Worm (Caenorhabditis elegans) whole organism, L4 larva: ENCODE data around the gene srh-229.

Source experiments
- F10B5.3 ChIP-seq: sonication (generic microtip); optimal IDR thresholded peaks from 2 replicates; lab custom pipeline; 2016; ENCODE audit warnings: mild to moderate bottlenecking, missing genetic modification characterization, missing compliant biosample characterization
- F44E2.7 ChIP-seq: fragments of 200-800 bp; sonication (Bioruptor generic); IDR thresholded peaks from 2 replicates; pipeline ENCODE4 v2.1.2; 2022; ENCODE audit warnings: missing genetic modification characterization, missing compliant biosample characterization
- F49E8.2 ChIP-seq: sonication (generic microtip); optimal IDR thresholded peaks from 2 replicates; lab custom pipeline; 2016; ENCODE audit warnings: missing compliant biosample characterization, mild to moderate bottlenecking, missing genetic modification characterization, borderline replicate concordance
- T20F7.1 ChIP-seq: fragments of 200-800 bp; sonication (Bioruptor generic); optimal IDR thresholded peaks from 2 replicates; lab custom pipeline; 2018; ENCODE audit warnings: mild to moderate bottlenecking, missing genetic modification characterization, missing compliant biosample characterization
- Y105C5A.15 ChIP-seq: fragments of 200-800 bp; sonication (Bioruptor generic); IDR thresholded peaks from 2 replicates; pipeline ENCODE4 v1.3.6; 2022; ENCODE audit warnings: missing genetic modification characterization, missing compliant biosample characterization
- Y75B8A.6 ChIP-seq: fragments of 200-800 bp; sonication (Bioruptor generic); IDR thresholded peaks from 2 replicates; pipeline ENCODE4 v1.3.6; 2022; ENCODE audit warnings: missing genetic modification reagents, missing genetic modification characterization, missing compliant biosample characterization
- ZK546.5 ChIP-seq, 2 experiments: sonication (generic microtip); optimal IDR thresholded peaks; 2 replicates each; lab custom pipeline; 2017; ENCODE audit warnings: missing biosample characterization in 2 of 2, missing genetic modification characterization in 2 of 2
- aha-1 ChIP-seq: fragments of 150-350 bp; peaks from one replicate; lab custom pipeline; 2014; ENCODE audit warnings: missing biosample characterization, missing genetic modification characterization
- aly-2 ChIP-seq: sonication (generic microtip); optimal IDR thresholded peaks from 2 replicates; lab custom pipeline; 2018; ENCODE audit warnings: missing biosample characterization, missing genetic modification characterization
- ceh-44 ChIP-seq: fragments of 200-800 bp; sonication (Bioruptor generic); IDR thresholded peaks from 2 replicates; pipeline ENCODE4 v1.3.6; 2022; ENCODE audit warnings: missing genetic modification reagents, missing genetic modification characterization, missing compliant biosample characterization
- ces-1 ChIP-seq: fragments of 150-350 bp; sonication (generic microtip); optimal IDR thresholded peaks from 4 replicates; lab custom pipeline; 2014; ENCODE audit warnings: missing biosample characterization, missing genetic modification reagents, missing genetic modification characterization
- daf-16 ChIP-seq, 3 experiments: sonication (generic microtip); optimal IDR thresholded peaks; 2 replicates each; lab custom pipeline; 2016 to 2017; ENCODE audit warnings: missing genetic modification characterization in 3 of 3, missing genetic modification reagents in 3 of 3, mild to moderate bottlenecking in 2 of 3, missing compliant biosample characterization in 2 of 3, missing biosample characterization in 1 of 3, moderate library complexity in 1 of 3
- duxl-1 ChIP-seq: sonication (generic microtip); optimal IDR thresholded peaks from 2 replicates; lab custom pipeline; 2016; ENCODE audit warnings: mild to moderate bottlenecking, missing genetic modification characterization, moderate library complexity, missing compliant biosample characterization; ENCODE audit not compliant: poor library complexity
- dve-1 ChIP-seq: sonication (generic microtip); optimal IDR thresholded peaks from 2 replicates; lab custom pipeline; 2017; ENCODE audit warnings: antibody characterized with exemption, mild to moderate bottlenecking, missing genetic modification characterization, missing compliant biosample characterization; ENCODE audit not compliant: insufficient read depth
- fos-1 ChIP-seq: fragments of 150-350 bp; optimal IDR thresholded peaks from 2 replicates; lab custom pipeline; 2014; ENCODE audit warnings: missing biosample characterization, missing genetic modification characterization
- gei-8 ChIP-seq: fragments of 200-800 bp; sonication (Bioruptor generic); optimal IDR thresholded peaks from 2 replicates; lab custom pipeline; 2018; ENCODE audit warnings: mild to moderate bottlenecking, missing genetic modification characterization, missing compliant biosample characterization
- hif-1 ChIP-seq, 2 experiments: sonication (generic microtip); optimal IDR thresholded peaks; 2 replicates each; lab custom pipeline; 2016 to 2017; ENCODE audit warnings: missing compliant biosample characterization in 2 of 2, missing genetic modification characterization in 2 of 2, missing genetic modification reagents in 2 of 2, missing genotype in 2 of 2, mild to moderate bottlenecking in 1 of 2
- hlh-11 ChIP-seq: fragments of 200-800 bp; sonication (Bioruptor generic); optimal IDR thresholded peaks from 2 replicates; lab custom pipeline; 2018; ENCODE audit warnings: mild to moderate bottlenecking, missing genetic modification characterization, missing compliant biosample characterization
- hlh-30 ChIP-seq: sonication (generic microtip); optimal IDR thresholded peaks from 2 replicates; lab custom pipeline; 2017; ENCODE audit warnings: antibody characterized with exemption, mild to moderate bottlenecking, missing genetic modification characterization, missing compliant biosample characterization; ENCODE audit not compliant: insufficient read depth
- hmg-1.1 ChIP-seq: fragments of 200-800 bp; sonication (Bioruptor generic); IDR thresholded peaks from 2 replicates; pipeline ENCODE4 v1.3.6; 2022; ENCODE audit warnings: missing genetic modification reagents, missing genetic modification characterization, missing compliant biosample characterization
- lim-7 ChIP-seq: fragments of 200-800 bp; sonication (Bioruptor generic); IDR thresholded peaks from 2 replicates; pipeline ENCODE4 v1.3.6; 2022; ENCODE audit warnings: missing genetic modification characterization, missing compliant biosample characterization
- lin-1 ChIP-seq: fragments of 200-800 bp; sonication (Bioruptor generic); IDR thresholded peaks from 2 replicates; pipeline ENCODE4 v1.3.6; 2022; ENCODE audit warnings: missing genetic modification reagents, missing genetic modification characterization, missing compliant biosample characterization
- lin-15B ChIP-seq: fragments of 150-350 bp; sonication (generic microtip); optimal IDR thresholded peaks from 3 replicates; lab custom pipeline; 2014; ENCODE audit warnings: missing biosample characterization, missing genetic modification characterization
- lin-29 ChIP-seq: fragments of 200-800 bp; sonication (Bioruptor generic); IDR thresholded peaks from 2 replicates; pipeline ENCODE4 v1.3.6; 2022; ENCODE audit warnings: missing genetic modification reagents, missing genetic modification characterization, missing compliant biosample characterization
- lin-38 ChIP-seq: fragments of 200-800 bp; sonication (Bioruptor generic); IDR thresholded peaks from 2 replicates; pipeline ENCODE4 v1.3.6; 2022; ENCODE audit warnings: missing genetic modification reagents, missing genetic modification characterization, missing compliant biosample characterization
- lin-39 ChIP-seq: fragments of 150-350 bp; optimal IDR thresholded peaks from 2 replicates; lab custom pipeline; 2014; ENCODE audit warnings: missing biosample characterization, missing genetic modification reagents, missing genetic modification characterization
- lir-3 ChIP-seq: sonication (generic microtip); optimal IDR thresholded peaks from 2 replicates; lab custom pipeline; 2016; ENCODE audit warnings: mild to moderate bottlenecking, missing genetic modification characterization, missing compliant biosample characterization
- lsy-2 ChIP-seq, 2 experiments: fragments of 150-350 bp in 1 of 2; sonication (generic microtip) in 1 of 2; optimal IDR thresholded peaks; 2 replicates each; lab custom pipeline; 2014 to 2017; ENCODE audit warnings: missing biosample characterization in 2 of 2, missing genetic modification characterization in 2 of 2
- mdl-1 ChIP-seq, 2 experiments: fragments of 150-350 bp in 1 of 2; sonication (generic microtip) in 1 of 2; optimal IDR thresholded peaks; 2 replicates each; lab custom pipeline; 2014 to 2017; ENCODE audit warnings: missing biosample characterization in 2 of 2, missing genetic modification characterization in 2 of 2
- mdt-29 ChIP-seq: fragments of 200-800 bp; sonication (Bioruptor generic); IDR thresholded peaks from 2 replicates; pipeline ENCODE4 v1.3.6; 2022; ENCODE audit warnings: missing genetic modification reagents, missing genetic modification characterization, missing compliant biosample characterization
- nhr-11 ChIP-seq: fragments of 150-350 bp; optimal IDR thresholded peaks from 2 replicates; lab custom pipeline; 2014; ENCODE audit warnings: missing biosample characterization, missing genetic modification characterization
- nhr-111 ChIP-seq: fragments of 200-800 bp; sonication (Bioruptor generic); optimal IDR thresholded peaks from 2 replicates; lab custom pipeline; 2018; ENCODE audit warnings: mild to moderate bottlenecking, missing genetic modification characterization, missing compliant biosample characterization
- nhr-237 ChIP-seq: sonication (generic microtip); optimal IDR thresholded peaks from 2 replicates; lab custom pipeline; 2017; ENCODE audit warnings: missing biosample characterization, missing genetic modification characterization
- nhr-25 ChIP-seq: sonication (generic microtip); optimal IDR thresholded peaks from 2 replicates; lab custom pipeline; 2017; ENCODE audit warnings: missing genetic modification characterization, mild to moderate bottlenecking, missing compliant biosample characterization, antibody characterized with exemption, moderate library complexity, borderline replicate concordance; ENCODE audit not compliant: insufficient read depth
- nhr-28 ChIP-seq: fragments of 150-350 bp; optimal IDR thresholded peaks from 2 replicates; lab custom pipeline; 2014; ENCODE audit warnings: missing biosample characterization, missing genetic modification characterization
- nhr-77 ChIP-seq: fragments of 150-350 bp; optimal IDR thresholded peaks from 2 replicates; lab custom pipeline; 2014; ENCODE audit warnings: missing biosample characterization, missing genetic modification characterization
- php-3 ChIP-seq: fragments of 200-800 bp; sonication (Bioruptor generic); IDR thresholded peaks from 2 replicates; pipeline ENCODE4 v1.3.6; 2022; ENCODE audit warnings: missing genetic modification reagents, missing genetic modification characterization, missing compliant biosample characterization
- saeg-2 ChIP-seq: fragments of 200-800 bp; sonication (Bioruptor generic); IDR thresholded peaks from 2 replicates; pipeline ENCODE4 v1.3.6; 2022; ENCODE audit warnings: missing genetic modification reagents, missing genetic modification characterization, missing compliant biosample characterization
- sdz-12 ChIP-seq: fragments of 200-800 bp; sonication (Bioruptor generic); optimal IDR thresholded peaks from 2 replicates; lab custom pipeline; 2018; ENCODE audit warnings: mild to moderate bottlenecking, missing genetic modification characterization, missing compliant biosample characterization
- set-16 ChIP-seq: fragments of 200-800 bp; sonication (Bioruptor generic); IDR thresholded peaks from 2 replicates; pipeline ENCODE4 v1.3.6; 2022; ENCODE audit warnings: missing genetic modification reagents, missing genetic modification characterization, missing compliant biosample characterization
- spr-1 ChIP-seq: sonication (generic microtip); optimal IDR thresholded peaks from 2 replicates; lab custom pipeline; 2016; ENCODE audit warnings: mild to moderate bottlenecking, missing genetic modification characterization, missing compliant biosample characterization
- spr-3 ChIP-seq: fragments of 200-800 bp; sonication (Bioruptor generic); optimal IDR thresholded peaks from 2 replicates; lab custom pipeline; 2018; ENCODE audit warnings: mild to moderate bottlenecking, missing genetic modification characterization, missing compliant biosample characterization
- tra-1 ChIP-seq: fragments of 200-800 bp; sonication (Bioruptor generic); IDR thresholded peaks from 2 replicates; pipeline ENCODE4 v1.3.6; 2022; ENCODE audit warnings: missing genetic modification reagents, missing genetic modification characterization, missing compliant biosample characterization
- unc-39 ChIP-seq: sonication (generic microtip); optimal IDR thresholded peaks from 2 replicates; lab custom pipeline; 2017; ENCODE audit warnings: missing biosample characterization, missing genetic modification characterization
- unc-62 ChIP-seq, 3 experiments: fragments of 150-350 bp in 1 of 3; sonication (generic microtip); optimal IDR thresholded peaks in 2 of 3; peaks in 1 of 3; 1 replicate in 1 of 3; 2 replicates in 2 of 3; lab custom pipeline; 2014 to 2017; ENCODE audit warnings: missing biosample characterization in 3 of 3, missing genetic modification characterization in 3 of 3, missing genetic modification reagents in 3 of 3, missing genotype in 1 of 3
- vab-7 ChIP-seq: fragments of 200-800 bp; sonication (Bioruptor generic); IDR thresholded peaks from 2 replicates; pipeline ENCODE4 v1.3.6; 2022; ENCODE audit warnings: missing genetic modification reagents, missing genetic modification characterization, missing compliant biosample characterization
- zfp-2 ChIP-seq: sonication (generic microtip); optimal IDR thresholded peaks from 2 replicates; lab custom pipeline; 2016; ENCODE audit warnings: mild to moderate bottlenecking, missing genetic modification characterization, missing compliant biosample characterization

Gene srh-229

DNA sequence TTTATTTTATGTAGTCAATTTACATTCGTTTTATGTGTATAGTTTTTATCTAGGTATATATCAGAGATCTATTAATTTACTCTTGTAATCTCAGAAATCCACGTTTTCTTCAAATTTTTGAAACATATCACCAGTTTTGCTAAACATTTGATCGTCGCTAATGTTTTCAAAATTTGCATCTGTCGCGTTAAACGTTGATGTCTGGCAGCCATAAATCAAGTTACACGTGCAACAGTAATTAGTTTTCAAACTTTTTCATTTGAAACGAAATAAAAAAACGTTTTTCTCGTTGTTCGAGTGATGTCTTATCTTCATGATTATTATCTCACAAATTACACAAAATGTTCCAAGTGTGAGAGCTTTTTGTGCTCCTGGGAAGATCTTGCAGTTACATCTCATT lies 6.7 kb downstream of the srh-229 start, which contains the start of gene srh-79:
Gene srh-79, plus strand, starts transcription at position 301 of the 400 bp plus-strand sequence.
- TF ChIP-seq lin-29 (GFP tag; lab: Robert Waterston, UW) = no peak
- no peak for TF ChIP-seq hlh-30 (tag; lab: Kevin White, UChicago)
- TF ChIP-seq lsy-2 (tag; optimal IDR thresholded peaks at IDR 0.05; lab: Kevin White, UChicago) = no peak
- TF ChIP-seq hlh-11 (tag; lab: Kevin White, UChicago) = no peak
- TF ChIP-seq lim-7 (GFP tag; lab: Robert Waterston, UW) = no peak
- TF ChIP-seq lin-1 = no peak
- no peak for TF ChIP-seq lin-38
- TF ChIP-seq F49E8.2 (tag; lab: Kevin White, UChicago) = no peak
- no peak for TF ChIP-seq saeg-2 (GFP tag; lab: Robert Waterston, UW)
- no peak for TF ChIP-seq tra-1
- no peak for TF ChIP-seq lin-39
- TF ChIP-seq lin-15B (tag; lab: Kevin White, UChicago) = no peak
- no peak for TF ChIP-seq hmg-1.1 (GFP tag; lab: Robert Waterston, UW)
- TF ChIP-seq Y75B8A.6 (GFP tag; lab: Robert Waterston, UW) = no peak
- no peak for TF ChIP-seq lir-3 (tag; lab: Kevin White, UChicago)
- TF ChIP-seq ces-1 (GFP tag; lab: Kevin White, UChicago) = no peak
- TF ChIP-seq ceh-44 (GFP tag; lab: Robert Waterston, UW) = no peak
- no peak for TF ChIP-seq fos-1
- no peak for TF ChIP-seq vab-7 (GFP tag; lab: Robert Waterston, UW)
- TF ChIP-seq, all 104 proteins: peak for 0

ce11 chrV:7495189-7495588 lies 9.0 kb downstream of the srh-229 start, which contains the start of gene srbc-11:
Gene srbc-11 (minus strand): TSS chrV:7495289.
- TF ChIP-seq unc-62 (GFP tag; optimal IDR thresholded peaks at IDR 0.05 in 1 of 2; lab: Kevin White, UChicago) = no peak
- no peak for TF ChIP-seq unc-62 (tag; optimal IDR thresholded peaks at IDR 0.05; lab: Kevin White, UChicago)
- TF ChIP-seq zfp-2 (tag; lab: Kevin White, UChicago) = no peak
- no peak for TF ChIP-seq F44E2.7 (GFP tag; lab: Robert Waterston, UW)
- no peak for TF ChIP-seq nhr-11 (tag; lab: Kevin White, UChicago)
- no peak for TF ChIP-seq hmg-1.1 (GFP tag; lab: Robert Waterston, UW)
- TF ChIP-seq spr-3 (GFP tag; lab: Kevin White, UChicago) = no peak
- no peak for TF ChIP-seq nhr-111 (GFP tag; lab: Kevin White, UChicago)
- no peak for TF ChIP-seq T20F7.1 (GFP tag; lab: Kevin White, UChicago)
- no peak for TF ChIP-seq Y75B8A.6 (GFP tag; lab: Robert Waterston, UW)
- no peak for TF ChIP-seq spr-1 (tag; lab: Kevin White, UChicago)
- TF ChIP-seq nhr-25 = no peak
- TF ChIP-seq sdz-12 (GFP tag; lab: Kevin White, UChicago) = no peak
- TF ChIP-seq nhr-77 (tag; lab: Kevin White, UChicago) = no peak
- no peak for TF ChIP-seq gei-8 (GFP tag; lab: Kevin White, UChicago)
- TF ChIP-seq set-16 = no peak
- no peak for TF ChIP-seq tra-1
- no peak for TF ChIP-seq aly-2
- no peak for TF ChIP-seq ZK546.5 (tag; optimal IDR thresholded peaks at IDR 0.05; lab: Kevin White, UChicago)
- no peak for TF ChIP-seq daf-16 (GFP tag; optimal IDR thresholded peaks at IDR 0.05; lab: Kevin White, UChicago)
- TF ChIP-seq daf-16 (tag; optimal IDR thresholded peaks at IDR 0.05; lab: Kevin White, UChicago) = no peak
- no peak for TF ChIP-seq mdl-1 (tag; optimal IDR thresholded peaks at IDR 0.05; lab: Kevin White, UChicago)

DNA sequence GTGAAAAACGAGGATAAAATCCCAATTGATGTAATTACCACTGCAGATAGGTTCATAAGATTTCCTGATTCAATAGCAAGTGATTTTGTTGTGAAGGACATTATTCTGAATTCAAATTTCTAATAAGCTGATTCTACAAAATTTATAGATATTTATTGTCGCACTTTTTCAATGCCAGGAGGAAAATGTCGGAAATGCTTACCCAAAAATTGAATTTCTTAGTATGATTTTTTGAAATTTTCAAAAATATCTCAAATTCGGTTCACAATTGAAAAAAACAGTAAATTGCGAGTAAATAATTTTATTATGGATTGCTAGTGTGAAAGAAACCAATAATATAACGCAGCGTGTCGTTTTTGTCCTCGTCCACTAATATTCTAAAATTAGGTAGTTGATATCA lies 11.2 kb downstream of the srh-229 start, which contains the start of gene srbc-10:
Gene srbc-10, minus strand, starts transcription at position 101 of the 400 bp plus-strand sequence.
- TF ChIP-seq unc-39 (tag; lab: Kevin White, UChicago) (no peak), Y105C5A.15 (GFP tag; lab: Robert Waterston, UW) (no peak), nhr-237 (tag; lab: Kevin White, UChicago) (no peak), php-3 (GFP tag; lab: Robert Waterston, UW) (no peak), hif-1 (tag; optimal IDR thresholded peaks at IDR 0.05; lab: Kevin White, UChicago) (no peak), lim-7 (GFP tag; lab: Robert Waterston, UW) (no peak), nhr-28 (tag; lab: Kevin White, UChicago) (no peak), F10B5.3 (tag; lab: Kevin White, UChicago) (no peak), nhr-25 (no peak), gei-8 (GFP tag; lab: Kevin White, UChicago) (no peak), T20F7.1 (GFP tag; lab: Kevin White, UChicago) (no peak), mdt-29 (GFP tag; lab: Robert Waterston, UW) (no peak), duxl-1 (tag; lab: Kevin White, UChicago) (no peak), aha-1 (tag; lab: Kevin White, UChicago) (no peak), dve-1 (tag; lab: Kevin White, UChicago) (no peak), ceh-44 (GFP tag; lab: Robert Waterston, UW) (no peak)
